Fruit fly (Drosophila melanogaster) whole organism, embryonic: ENCODE data around the gene SmydA-2.

Source experiments
- Bgb ChIP-seq: fragments of 200-800 bp; sonication (Bioruptor generic); IDR thresholded peaks from 2 replicates; pipeline ENCODE4 v1.3.6; 2022; ENCODE audit warnings: missing biosample characterization, missing genetic modification characterization; ENCODE audit not compliant: partially characterized antibody
- CG10654 ChIP-seq: fragments of 200-800 bp; sonication (Bioruptor generic); optimal IDR thresholded peaks from 2 replicates; lab custom pipeline; 2016; ENCODE audit warnings: missing biosample characterization, missing genetic modification characterization
- CG11504 ChIP-seq: fragments of 200-800 bp; sonication (Bioruptor generic); optimal IDR thresholded peaks from 3 replicates; lab custom pipeline; 2019; ENCODE audit warnings: missing biosample characterization, mild to moderate bottlenecking, missing genetic modification characterization, moderate library complexity
- CG1233 ChIP-seq: fragments of 200-800 bp; sonication (Bioruptor generic); optimal IDR thresholded peaks from 4 replicates; lab custom pipeline; 2018; ENCODE audit warnings: missing biosample characterization, mild to moderate bottlenecking, missing genetic modification characterization
- CG12942 ChIP-seq: fragments of 200-800 bp; sonication (Bioruptor generic); optimal IDR thresholded peaks from 3 replicates; lab custom pipeline; 2016; ENCODE audit warnings: missing biosample characterization, missing genetic modification characterization
- CG13123 ChIP-seq: fragments of 200-800 bp; sonication (Bioruptor generic); optimal IDR thresholded peaks from 2 replicates; lab custom pipeline; 2016; ENCODE audit warnings: missing biosample characterization, missing genetic modification characterization
- CG13296 ChIP-seq: fragments of 200-800 bp; sonication (Bioruptor generic); optimal IDR thresholded peaks from 3 replicates; lab custom pipeline; 2018; ENCODE audit warnings: missing biosample characterization, mild to moderate bottlenecking, missing genetic modification characterization
- CG15011 ChIP-seq: fragments of 200-800 bp; sonication (Bioruptor generic); optimal IDR thresholded peaks from 3 replicates; lab custom pipeline; 2018; ENCODE audit warnings: missing biosample characterization, mild to moderate bottlenecking, missing genetic modification characterization
- CG15269 ChIP-seq: fragments of 200-800 bp; sonication (Bioruptor generic); optimal IDR thresholded peaks from 2 replicates; lab custom pipeline; 2018; ENCODE audit warnings: missing biosample characterization, mild to moderate bottlenecking, missing genetic modification characterization, moderate library complexity
- CG17361 ChIP-seq: fragments of 200-800 bp; sonication (Bioruptor generic); IDR thresholded peaks from 3 replicates; pipeline ENCODE4 v1.3.6; 2022; ENCODE audit warnings: missing biosample characterization, missing genetic modification characterization
- CG17802 ChIP-seq: fragments of 200-800 bp; sonication (Bioruptor generic); optimal IDR thresholded peaks from 2 replicates; lab custom pipeline; 2018; ENCODE audit warnings: missing biosample characterization, mild to moderate bottlenecking, missing genetic modification characterization, moderate library complexity
- CG31441 ChIP-seq: fragments of 200-800 bp; sonication (Bioruptor generic); IDR thresholded peaks from 2 replicates; pipeline ENCODE4 v1.3.6; 2022; ENCODE audit warnings: missing biosample characterization, missing genetic modification characterization
- CG32772 ChIP-seq: fragments of 200-800 bp; sonication (Bioruptor generic); IDR thresholded peaks from 2 replicates; pipeline ENCODE4 v1.3.6; 2022; ENCODE audit warnings: missing biosample characterization, missing genetic modification characterization
- CG33213 ChIP-seq: fragments of 200-800 bp; sonication (Bioruptor generic); optimal IDR thresholded peaks from 3 replicates; lab custom pipeline; 2016; ENCODE audit warnings: missing biosample characterization, missing genetic modification characterization
- CG4854 ChIP-seq: fragments of 200-800 bp; sonication (Bioruptor generic); optimal IDR thresholded peaks from 2 replicates; lab custom pipeline; 2016; ENCODE audit warnings: missing biosample characterization, missing genetic modification characterization, inconsistent platforms
- CG7839 ChIP-seq: fragments of 200-800 bp; sonication (Bioruptor generic); optimal IDR thresholded peaks from 3 replicates; lab custom pipeline; 2018; ENCODE audit warnings: missing biosample characterization, mild to moderate bottlenecking, missing genetic modification characterization, moderate library complexity
- CG8359 ChIP-seq: fragments of 200-800 bp; sonication (Bioruptor generic); optimal IDR thresholded peaks from 2 replicates; lab custom pipeline; 2017; ENCODE audit warnings: missing biosample characterization, mild to moderate bottlenecking, missing genetic modification characterization, borderline replicate concordance
- CG8388 ChIP-seq: fragments of 200-800 bp; sonication (Bioruptor generic); optimal IDR thresholded peaks from 2 replicates; lab custom pipeline; 2019; ENCODE audit warnings: missing biosample characterization, mild to moderate bottlenecking, missing genetic modification characterization, moderate library complexity
- D ChIP-seq, 2 experiments: fragments of 200-800 bp in 1 of 2; fragments of >200 bp in 1 of 2; sonication (Bioruptor generic) in 1 of 2; optimal IDR thresholded peaks; 2 replicates in 1 of 2; 3 replicates in 1 of 2; lab custom pipeline; 2017; ENCODE audit warnings: mild to moderate bottlenecking in 1 of 2, missing biosample characterization in 1 of 2, missing genetic modification characterization in 1 of 2, missing genetic modification reagents in 1 of 2
- Doc2 ChIP-seq: fragments of 200-800 bp; sonication (Bioruptor generic); IDR thresholded peaks from 2 replicates; pipeline ENCODE4 v1.3.6; 2022; ENCODE audit warnings: missing biosample characterization, missing genetic modification characterization
- Ets65A ChIP-seq: fragments of 200-800 bp; sonication (Bioruptor generic); peaks from one replicate; lab custom pipeline; 2016; ENCODE audit warnings: missing biosample characterization, missing genetic modification characterization
- Fer3 ChIP-seq: fragments of 200-800 bp; sonication (Bioruptor generic); optimal IDR thresholded peaks from 2 replicates; lab custom pipeline; 2018; ENCODE audit warnings: missing biosample characterization, mild to moderate bottlenecking, missing genetic modification characterization, moderate library complexity
- Hmr ChIP-seq: fragments of 200-800 bp; sonication (Bioruptor generic); optimal IDR thresholded peaks from 3 replicates; lab custom pipeline; 2017; ENCODE audit warnings: mild to moderate bottlenecking, missing biosample characterization, missing genetic modification reagents, missing genetic modification characterization
- Hr3 ChIP-seq: fragments of 200-800 bp; sonication (Bioruptor generic); optimal IDR thresholded peaks from 3 replicates; lab custom pipeline; 2016; ENCODE audit warnings: missing biosample characterization, missing genetic modification characterization
- Kr ChIP-seq: fragments of 200-800 bp; sonication (Bioruptor generic); optimal IDR thresholded peaks from 2 replicates; lab custom pipeline; 2017; ENCODE audit warnings: missing biosample characterization, mild to moderate bottlenecking, missing genetic modification characterization
- Lhr ChIP-seq: fragments of 200-800 bp; sonication (Bioruptor generic); optimal IDR thresholded peaks from 3 replicates; lab custom pipeline; 2017; ENCODE audit warnings: mild to moderate bottlenecking, missing biosample characterization, missing genetic modification reagents, missing genetic modification characterization
- Sin3A ChIP-seq: fragments of >200 bp; optimal IDR thresholded peaks from 2 replicates; lab custom pipeline; 2018
- ara ChIP-seq: fragments of 200-800 bp; sonication (Bioruptor generic); IDR thresholded peaks from 2 replicates; pipeline ENCODE4 v1.3.6; 2022; ENCODE audit warnings: missing biosample characterization, missing genetic modification characterization
- bowl ChIP-seq: fragments of 200-800 bp; sonication (Bioruptor generic); IDR thresholded peaks from 2 replicates; pipeline ENCODE4 v1.3.6; 2022; ENCODE audit warnings: missing biosample characterization, missing genetic modification characterization
- btn ChIP-seq: fragments of 200-800 bp; sonication (Bioruptor generic); optimal IDR thresholded peaks from 2 replicates; lab custom pipeline; 2016; ENCODE audit warnings: missing biosample characterization, missing genetic modification characterization
- chn ChIP-seq: fragments of 200-800 bp; sonication (Bioruptor generic); optimal IDR thresholded peaks from 2 replicates; lab custom pipeline; 2016; ENCODE audit warnings: missing biosample characterization, missing genetic modification characterization
- crc ChIP-seq: fragments of 200-800 bp; sonication (Bioruptor generic); optimal IDR thresholded peaks from 2 replicates; lab custom pipeline; 2016; ENCODE audit warnings: missing biosample characterization, missing genetic modification characterization
- eyg ChIP-seq: fragments of 200-800 bp; sonication (Bioruptor generic); optimal IDR thresholded peaks from 3 replicates; lab custom pipeline; 2016; ENCODE audit warnings: missing biosample characterization, missing genetic modification characterization
- fru ChIP-seq: fragments of >200 bp; optimal IDR thresholded peaks from 2 replicates; lab custom pipeline; 2017
- grn ChIP-seq: fragments of 200-800 bp; sonication (Bioruptor generic); optimal IDR thresholded peaks from 3 replicates; lab custom pipeline; 2017; ENCODE audit warnings: missing biosample characterization, missing genetic modification characterization
- gsb-n ChIP-seq: fragments of 200-800 bp; sonication (Bioruptor generic); optimal IDR thresholded peaks from 3 replicates; lab custom pipeline; 2018; ENCODE audit warnings: missing biosample characterization, mild to moderate bottlenecking, missing genetic modification characterization
- her ChIP-seq: fragments of 200-800 bp; sonication (Bioruptor generic); optimal IDR thresholded peaks from 2 replicates; lab custom pipeline; 2016; ENCODE audit warnings: missing biosample characterization, missing genetic modification characterization
- hth ChIP-seq: fragments of >200 bp; optimal IDR thresholded peaks from 2 replicates; lab custom pipeline; 2017; ENCODE audit warnings: inconsistent platforms
- insv ChIP-seq, 2 experiments: fragments of 200-800 bp; sonication (Bioruptor generic); optimal IDR thresholded peaks; 3 replicates each; lab custom pipeline; 2016 to 2018; ENCODE audit warnings: missing biosample characterization in 2 of 2, missing genetic modification characterization in 2 of 2
- luna ChIP-seq: fragments of 200-800 bp; sonication (Bioruptor generic); optimal IDR thresholded peaks from 2 replicates; lab custom pipeline; 2016; ENCODE audit warnings: missing biosample characterization, missing genetic modification characterization
- pita ChIP-seq: fragments of 200-800 bp; sonication (Bioruptor generic); optimal IDR thresholded peaks from 2 replicates; lab custom pipeline; 2017; ENCODE audit warnings: missing biosample characterization, mild to moderate bottlenecking, missing genetic modification characterization
- pnt ChIP-seq: fragments of 200-800 bp; sonication (Bioruptor generic); optimal IDR thresholded peaks from 3 replicates; lab custom pipeline; 2016; ENCODE audit warnings: missing biosample characterization, missing genetic modification characterization
- row ChIP-seq: fragments of 200-800 bp; sonication (Bioruptor generic); IDR thresholded peaks from 3 replicates; pipeline ENCODE4 v1.3.6; 2022; ENCODE audit warnings: missing biosample characterization, missing genetic modification characterization
- sc ChIP-seq, 3 experiments: fragments of >200 bp in 2 of 3; fragments of 200-800 bp in 1 of 3; sonication (Bioruptor generic) in 1 of 3; optimal IDR thresholded peaks; 2 replicates in 2 of 3; 3 replicates in 1 of 3; lab custom pipeline; 2017; ENCODE audit warnings: mild to moderate bottlenecking in 1 of 3, missing biosample characterization in 1 of 3, missing genetic modification characterization in 1 of 3, missing genetic modification reagents in 1 of 3
- sima ChIP-seq: fragments of 200-800 bp; sonication (Bioruptor generic); optimal IDR thresholded peaks from 2 replicates; lab custom pipeline; 2016; ENCODE audit warnings: missing biosample characterization, missing genetic modification characterization
- sna ChIP-seq: fragments of 200-800 bp; sonication (Bioruptor generic); IDR thresholded peaks from 2 replicates; pipeline ENCODE4 v1.3.6; 2022; ENCODE audit warnings: missing biosample characterization, missing genetic modification characterization; ENCODE audit not compliant: partially characterized antibody
- sqz ChIP-seq: fragments of 200-800 bp; sonication (Bioruptor generic); optimal IDR thresholded peaks from 3 replicates; lab custom pipeline; 2018; ENCODE audit warnings: missing biosample characterization, mild to moderate bottlenecking, missing genetic modification characterization
- tna ChIP-seq: fragments of 200-800 bp; sonication (Bioruptor generic); IDR thresholded peaks from 2 replicates; pipeline ENCODE4 v1.3.6; 2022; ENCODE audit warnings: missing biosample characterization, missing genetic modification characterization; ENCODE audit not compliant: partially characterized antibody
- usp ChIP-seq: fragments of >200 bp; optimal IDR thresholded peaks from 2 replicates; lab custom pipeline; 2017; ENCODE audit warnings: missing biosample characterization, missing genetic modification characterization
- z ChIP-seq: fragments of 200-800 bp; sonication (Bioruptor generic); IDR thresholded peaks from 3 replicates; pipeline ENCODE4 v1.3.6; 2022; ENCODE audit warnings: missing biosample characterization, missing genetic modification characterization
- zfh2 ChIP-seq: fragments of 200-800 bp; sonication (Bioruptor generic); optimal IDR thresholded peaks from 2 replicates; lab custom pipeline; 2016; ENCODE audit warnings: missing biosample characterization, missing genetic modification characterization

Gene SmydA-2

dm6 chr3L:19042501-19042900 is 39.4 kb upstream of the SmydA-2 start (continued):
- TF ChIP-seq zfh2 (GFP tag; lab: Kevin White, UChicago) (no peak), Hr3 (GFP tag; lab: Kevin White, UChicago) (peak; percentile 81), eyg (GFP tag; lab: Kevin White, UChicago) (no peak), insv (GFP tag; optimal IDR thresholded peaks at IDR 0.05; lab: Kevin White, UChicago) (peak in 1 of 2 experiments; percentile 6), Bgb (GFP tag; lab: Robert Waterston, UW) (no peak), sna (GFP tag; lab: Robert Waterston, UW) (no peak), ara (GFP tag; lab: Robert Waterston, UW) (peak; percentile 87), luna (GFP tag; lab: Kevin White, UChicago) (no peak), fru (no peak), Sin3A (lab: Kevin White, UChicago) (no peak), CG7839 (tag; lab: Kevin White, UChicago) (peak; percentile 92), grn (no peak), chn (GFP tag; lab: Kevin White, UChicago) (peak; percentile 50), CG4854 (GFP tag; lab: Kevin White, UChicago) (no peak), gsb-n (peak; percentile 94), CG10654 (peak; percentile 72), tna (no peak), CG13296 (peak; percentile 52), bowl (GFP tag; lab: Robert Waterston, UW) (no peak), CG15269 (tag; lab: Kevin White, UChicago) (peak; percentile 85), row (GFP tag; lab: Robert Waterston, UW) (peak; percentile 79), CG32772 (peak; percentile 66), Lhr (GFP tag; lab: Kevin White, UChicago) (peak; percentile 72), CG8359 (GFP tag; lab: Kevin White, UChicago) (peak; percentile 75), CG33213 (GFP tag; lab: Kevin White, UChicago) (no peak), Kr (no peak), CG1233 (GFP tag; lab: Kevin White, UChicago) (peak; percentile 85), hth (lab: Kevin White, UChicago) (no peak), sqz (peak; percentile 86), sc (optimal IDR thresholded peaks at IDR 0.05; lab: Kevin White, UChicago) (no peak), sc (GFP tag; optimal IDR thresholded peaks at IDR 0.05; lab: Kevin White, UChicago) (peak; percentile 83), pnt (GFP tag; lab: Kevin White, UChicago) (no peak), btn (peak; percentile 5), CG8388 (GFP tag; lab: Kevin White, UChicago) (peak; percentile 91), CG15011 (GFP tag; lab: Kevin White, UChicago) (peak; percentile 55), crc (GFP tag; lab: Kevin White, UChicago) (no peak), Doc2 (GFP tag; lab: Robert Waterston, UW) (no peak), her (GFP tag; lab: Kevin White, UChicago) (no peak), CG31441 (GFP tag; lab: Robert Waterston, UW) (peak; percentile 96), pita (GFP tag; lab: Kevin White, UChicago) (no peak), CG17361 (GFP tag; lab: Robert Waterston, UW) (peak; percentile 95), CG17802 (tag; lab: Kevin White, UChicago) (peak; percentile 46), CG12942 (GFP tag; lab: Kevin White, UChicago) (peak; percentile 65), CG11504 (tag; lab: Kevin White, UChicago) (peak; percentile 91), Fer3 (peak; percentile 70), z (no peak), sima (GFP tag; lab: Kevin White, UChicago) (no peak), usp (no peak), D (optimal IDR thresholded peaks at IDR 0.05; lab: Kevin White, UChicago) (no peak), D (GFP tag; optimal IDR thresholded peaks at IDR 0.05; lab: Kevin White, UChicago) (peak; percentile 91), CG13123 (peak; percentile 54), Hmr (GFP tag; lab: Kevin White, UChicago) (peak; percentile 59), Ets65A (GFP tag; lab: Kevin White, UChicago) (peak; percentile 53)
